Fruit fly (Drosophila melanogaster) whole organism, prepupa: ENCODE measurements around the gene Syt12.

ENCODE experiments used
- CG11294 ChIP-seq: fragments of 200-800 bp; sonication (Bioruptor generic); IDR thresholded peaks from 2 replicates; pipeline ENCODE4 v1.3.6; 2022; ENCODE audit warnings: missing biosample characterization, missing genetic modification characterization
- CG11902 ChIP-seq: fragments of 200-800 bp; sonication (Bioruptor generic); optimal IDR thresholded peaks from 3 replicates; lab custom pipeline; 2016; ENCODE audit warnings: missing biosample characterization, missing genetic modification characterization
- CG15336 ChIP-seq: fragments of 200-800 bp; sonication (Bioruptor generic); IDR thresholded peaks from 2 replicates; pipeline ENCODE4 v1.3.6; 2022; ENCODE audit warnings: missing biosample characterization, missing genetic modification characterization
- CG1621 ChIP-seq: fragments of 200-800 bp; sonication (Bioruptor generic); optimal IDR thresholded peaks from 3 replicates; lab custom pipeline; 2018; ENCODE audit warnings: missing biosample characterization, mild to moderate bottlenecking, missing genetic modification characterization
- CG16779 ChIP-seq: fragments of 200-800 bp; sonication (Bioruptor generic); optimal IDR thresholded peaks from 3 replicates; lab custom pipeline; 2017; ENCODE audit warnings: missing biosample characterization, mild to moderate bottlenecking, missing genetic modification characterization
- CG3032 ChIP-seq: fragments of 200-800 bp; optimal IDR thresholded peaks from 2 replicates; lab custom pipeline; 2019; ENCODE audit warnings: missing biosample characterization, mild to moderate bottlenecking, missing genetic modification characterization, moderate library complexity
- CG31627 ChIP-seq: fragments of 200-800 bp; sonication (Bioruptor generic); optimal IDR thresholded peaks from 3 replicates; lab custom pipeline; 2016; ENCODE audit warnings: missing biosample characterization, missing genetic modification characterization
- CG32006 ChIP-seq: fragments of 200-800 bp; sonication (Bioruptor generic); optimal IDR thresholded peaks from 3 replicates; lab custom pipeline; 2017; ENCODE audit warnings: missing biosample characterization, mild to moderate bottlenecking, missing genetic modification characterization
- CG6163 ChIP-seq: fragments of 200-800 bp; sonication (Bioruptor generic); IDR thresholded peaks from 3 replicates; pipeline ENCODE4 v1.3.6; 2022; ENCODE audit warnings: missing biosample characterization, missing genetic modification characterization
- CG6276 ChIP-seq: fragments of 200-800 bp; sonication (Bioruptor generic); optimal IDR thresholded peaks from 2 replicates; lab custom pipeline; 2017; ENCODE audit warnings: missing biosample characterization, mild to moderate bottlenecking, missing genetic modification characterization
- CG6808 ChIP-seq: fragments of 200-800 bp; sonication (Bioruptor generic); optimal IDR thresholded peaks from 3 replicates; lab custom pipeline; 2017; ENCODE audit warnings: missing biosample characterization, missing genetic modification characterization, mild to moderate bottlenecking, moderate library complexity, missing genetic modification reagents
- CG8119 ChIP-seq: fragments of 200-800 bp; sonication (Bioruptor generic); IDR thresholded peaks from 3 replicates; pipeline ENCODE4 v1.3.6; 2022; ENCODE audit warnings: missing biosample characterization, missing genetic modification characterization
- CG8632 ChIP-seq: fragments of 200-800 bp; sonication (Bioruptor generic); optimal IDR thresholded peaks from 3 replicates; lab custom pipeline; 2016; ENCODE audit warnings: missing biosample characterization, missing genetic modification characterization
- CG9139 ChIP-seq: fragments of 200-800 bp; sonication (Bioruptor generic); optimal IDR thresholded peaks from 3 replicates; lab custom pipeline; 2017; ENCODE audit warnings: missing biosample characterization, mild to moderate bottlenecking, missing genetic modification characterization
- Eip78C ChIP-seq: fragments of 200-800 bp; sonication (Bioruptor generic); peaks from one replicate; lab custom pipeline; 2016; ENCODE audit warnings: missing biosample characterization, missing genetic modification characterization
- Eip93F ChIP-seq: fragments of 200-800 bp; sonication (Bioruptor generic); optimal IDR thresholded peaks from 2 replicates; lab custom pipeline; 2016; ENCODE audit warnings: missing biosample characterization, mild to moderate bottlenecking, missing genetic modification characterization
- Hr39 ChIP-seq: fragments of 200-800 bp; sonication (Bioruptor generic); optimal IDR thresholded peaks from 2 replicates; lab custom pipeline; 2016; ENCODE audit warnings: missing biosample characterization, missing genetic modification characterization
- Hr4 ChIP-seq: fragments of 200-800 bp; sonication (Bioruptor generic); optimal IDR thresholded peaks from 3 replicates; lab custom pipeline; 2016; ENCODE audit warnings: missing biosample characterization, missing genetic modification characterization
- Lpt ChIP-seq: fragments of 200-800 bp; sonication (Bioruptor generic); optimal IDR thresholded peaks from 3 replicates; lab custom pipeline; 2016; ENCODE audit warnings: missing biosample characterization, missing genetic modification characterization
- OdsH ChIP-seq: fragments of 200-800 bp; sonication (Bioruptor generic); optimal IDR thresholded peaks from 3 replicates; lab custom pipeline; 2016; ENCODE audit warnings: missing biosample characterization, missing genetic modification characterization
- Sox14 ChIP-seq: fragments of 200-800 bp; sonication (Bioruptor generic); optimal IDR thresholded peaks from 3 replicates; lab custom pipeline; 2016; ENCODE audit warnings: missing biosample characterization, missing genetic modification characterization
- Sox15 ChIP-seq: fragments of 200-800 bp; sonication (Bioruptor generic); optimal IDR thresholded peaks from 3 replicates; lab custom pipeline; 2016; ENCODE audit warnings: missing biosample characterization, missing genetic modification characterization
- acj6 ChIP-seq: fragments of 200-800 bp; sonication (Bioruptor generic); optimal IDR thresholded peaks from 3 replicates; lab custom pipeline; 2016; ENCODE audit warnings: missing biosample characterization, missing genetic modification characterization
- cyc ChIP-seq: fragments of 200-800 bp; sonication (Bioruptor generic); optimal IDR thresholded peaks from 3 replicates; lab custom pipeline; 2016; ENCODE audit warnings: missing biosample characterization, missing genetic modification characterization
- dsx ChIP-seq: fragments of 200-800 bp; optimal IDR thresholded peaks from 3 replicates; lab custom pipeline; 2019; ENCODE audit warnings: missing biosample characterization, mild to moderate bottlenecking, missing genetic modification characterization, moderate library complexity; ENCODE audit not compliant: poor library complexity, severe bottlenecking
- eg ChIP-seq: fragments of 200-800 bp; sonication (Bioruptor generic); IDR thresholded peaks from 3 replicates; pipeline ENCODE4 v1.3.6; 2022; ENCODE audit warnings: missing biosample characterization, missing genetic modification characterization
- esn ChIP-seq: fragments of 200-800 bp; sonication (Bioruptor generic); optimal IDR thresholded peaks from 2 replicates; lab custom pipeline; 2016; ENCODE audit warnings: missing biosample characterization, mild to moderate bottlenecking, missing genetic modification characterization, moderate library complexity
- fkh ChIP-seq: fragments of 200-800 bp; sonication (Bioruptor generic); optimal IDR thresholded peaks from 3 replicates; lab custom pipeline; 2017; ENCODE audit warnings: missing biosample characterization, mild to moderate bottlenecking, missing genetic modification characterization, moderate library complexity
- net ChIP-seq: fragments of 200-800 bp; sonication (Bioruptor generic); optimal IDR thresholded peaks from 3 replicates; lab custom pipeline; 2016; ENCODE audit warnings: missing biosample characterization, missing genetic modification characterization
- spab ChIP-seq: fragments of 200-800 bp; sonication (Bioruptor generic); optimal IDR thresholded peaks from 2 replicates; lab custom pipeline; 2017; ENCODE audit warnings: missing biosample characterization, mild to moderate bottlenecking, missing genetic modification characterization, missing genetic modification reagents
- ss ChIP-seq, 2 experiments: fragments of 200-800 bp; sonication (Bioruptor generic); optimal IDR thresholded peaks; 2 replicates in 1 of 2; 3 replicates in 1 of 2; lab custom pipeline; 2017 to 2018; ENCODE audit warnings: mild to moderate bottlenecking in 2 of 2, missing biosample characterization in 2 of 2, missing genetic modification characterization in 2 of 2, moderate library complexity in 1 of 2
- svp ChIP-seq: fragments of 200-800 bp; sonication (Bioruptor generic); peaks from one replicate; lab custom pipeline; 2016; ENCODE audit warnings: missing biosample characterization, missing genetic modification characterization
- topi ChIP-seq: fragments of 200-800 bp; sonication (Bioruptor generic); optimal IDR thresholded peaks from 3 replicates; lab custom pipeline; 2016; ENCODE audit warnings: missing biosample characterization, missing genetic modification characterization
- vri ChIP-seq: fragments of 200-800 bp; sonication (Bioruptor generic); optimal IDR thresholded peaks from 3 replicates; lab custom pipeline; 2016; ENCODE audit warnings: missing biosample characterization, mild to moderate bottlenecking, missing genetic modification characterization

Syt12 gene

DNA sequence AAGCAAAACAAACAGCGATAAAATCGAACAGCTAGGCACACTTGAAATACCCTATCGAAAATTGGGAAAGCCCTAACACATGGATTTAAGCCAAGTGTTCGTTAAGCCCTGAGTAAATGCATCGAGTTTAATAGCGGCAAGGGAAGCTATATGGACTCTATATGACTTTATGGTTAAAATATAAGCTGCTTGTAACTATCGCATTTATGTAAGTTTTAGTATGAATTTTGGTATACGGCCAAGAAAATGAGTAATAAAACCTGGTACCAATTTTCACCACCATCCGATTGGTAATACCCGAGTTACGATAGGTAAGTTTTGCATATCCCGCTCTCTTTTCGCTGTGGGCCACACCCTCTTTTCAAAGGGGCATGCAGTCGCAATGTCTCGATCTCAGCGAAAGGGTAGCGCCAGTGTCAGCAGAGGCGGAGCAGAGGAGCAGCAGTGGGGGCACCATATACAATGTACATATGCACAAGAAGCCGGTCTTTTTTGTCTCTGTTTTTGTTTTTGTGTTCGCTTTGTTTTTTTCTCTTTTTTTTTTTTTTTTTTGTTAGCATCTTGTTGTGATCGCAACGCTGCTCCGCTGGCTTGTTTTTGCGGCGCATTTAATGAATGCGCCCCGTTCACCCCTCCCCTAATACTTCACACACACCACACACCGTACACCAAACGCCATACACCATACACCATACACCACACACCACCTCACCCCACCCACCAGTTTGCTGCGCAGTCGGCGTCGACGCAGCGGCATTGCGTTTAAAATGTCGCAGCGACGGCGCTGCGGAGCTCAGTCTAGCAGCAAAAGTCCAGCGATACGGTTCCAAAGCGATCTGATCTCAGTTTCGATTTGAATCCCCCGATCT, 45.1 kb downstream of the Syt12 start, which contains the start of gene GstT4 (continued):
- TF ChIP-seq CG3032 (tag; lab: Kevin White, UChicago) (peak; percentile 89), eg (peak; percentile 99), CG16779 (tag; lab: Kevin White, UChicago) (peak; percentile 93), Sox15 (GFP tag; lab: Kevin White, UChicago) (peak; percentile 38), CG32006 (GFP tag; lab: Kevin White, UChicago) (peak; percentile 70), net (GFP tag; lab: Kevin White, UChicago) (peak; percentile 97), Lpt (GFP tag; lab: Kevin White, UChicago) (peak; percentile 99), CG15336 (GFP tag; lab: Robert Waterston, UW) (peak; percentile 97), acj6 (GFP tag; lab: Kevin White, UChicago) (peak; percentile 79), topi (peak; percentile 83)

- peak; percentile 56; the same call in 2 of the 3 replicates for TF ChIP-seq eg
- TF ChIP-seq Sox15 (GFP tag; lab: Kevin White, UChicago): no peak
- TF ChIP-seq fkh: no peak
- peak; percentile 62 for TF ChIP-seq CG9139
- TF ChIP-seq CG1621: peak; percentile 4
- TF ChIP-seq ss (GFP tag; optimal IDR thresholded peaks at IDR 0.05; lab: Kevin White, UChicago): peak; percentile 65 to 87
- TF ChIP-seq spab (GFP tag; lab: Kevin White, UChicago): peak; percentile 20
- TF ChIP-seq dsx: peak; percentile 79
- TF ChIP-seq CG6808 (GFP tag; lab: Kevin White, UChicago): peak; percentile 61
- peak; percentile 51; the same call in 1 of the 2 replicates for TF ChIP-seq CG15336 (GFP tag; lab: Robert Waterston, UW)
- no peak for TF ChIP-seq CG8632 (GFP tag; lab: Kevin White, UChicago)
- peak; percentile 51 for TF ChIP-seq Lpt (GFP tag; lab: Kevin White, UChicago)
- TF ChIP-seq CG8119 (GFP tag; lab: Robert Waterston, UW): peak; percentile 46; the same call in 2 of the 3 replicates
- peak; percentile 44 for TF ChIP-seq CG16779 (tag; lab: Kevin White, UChicago)
- TF ChIP-seq Hr4 (GFP tag; lab: Kevin White, UChicago): peak; percentile 15
- no peak for TF ChIP-seq CG31627 (GFP tag; lab: Kevin White, UChicago)
- no peak for TF ChIP-seq topi
- no peak for TF ChIP-seq OdsH (GFP tag; lab: Kevin White, UChicago)
- peak; percentile 68 for TF ChIP-seq CG6276 (GFP tag; lab: Kevin White, UChicago)
Measured at dm6 chrX:13406293-13406692, 47.2 kb downstream of the Syt12 start.

- TF ChIP-seq Sox14 (no peak), svp (peak; percentile 57), Eip93F (GFP tag; lab: Kevin White, UChicago) (peak; percentile 38), cyc (GFP tag; lab: Kevin White, UChicago) (no peak)
Measured at dm6 chrX:13407673-13408072, 48.6 kb downstream of the Syt12 start.

dm6 chrX:13410887-13411286, 51.8 kb downstream of the Syt12 start:
- TF ChIP-seq esn (GFP tag; lab: Kevin White, UChicago): peak; percentile 3
- peak; percentile 97 for TF ChIP-seq CG6808 (GFP tag; lab: Kevin White, UChicago)
- no peak for TF ChIP-seq CG1621
- TF ChIP-seq vri (GFP tag; lab: Kevin White, UChicago): no peak
- 0 out of 3 replicates have a peak, but pooled peaks have one; percentile 7 for TF ChIP-seq CG6163 (GFP tag; lab: Robert Waterston, UW)
- TF ChIP-seq svp: no peak
- peak; percentile 63 for TF ChIP-seq Eip78C
- TF ChIP-seq CG6276 (GFP tag; lab: Kevin White, UChicago): no peak
- no peak for TF ChIP-seq CG11294
- TF ChIP-seq net (GFP tag; lab: Kevin White, UChicago): peak; percentile 23
- TF ChIP-seq ss (GFP tag; optimal IDR thresholded peaks at IDR 0.05; lab: Kevin White, UChicago): peak in 1 of 2 experiments; percentile 47
- no peak for TF ChIP-seq CG11902 (GFP tag; lab: Kevin White, UChicago)
- TF ChIP-seq fkh: peak; percentile 53
- no peak for TF ChIP-seq acj6 (GFP tag; lab: Kevin White, UChicago)
- TF ChIP-seq spab (GFP tag; lab: Kevin White, UChicago): no peak
- TF ChIP-seq Hr39: no peak
